Fruit fly (Drosophila melanogaster): Measurements from ENCODE around the gene CG9902.

The CG9902 gene

dm6 chrX:16553542-16554182 lies 6.3 kb upstream of the CG9902 start, which contains the start of gene Arp2 (continued):
- TF ChIP-seq CG18764 (GFP tag; optimal IDR thresholded peaks at IDR 0.05) = no peak
- TF ChIP-seq CG18011 (GFP tag; optimal IDR thresholded peaks at IDR 0.05) = no peak
- no peak for TF ChIP-seq CG13123 (GFP tag; optimal IDR thresholded peaks at IDR 0.05)
- TF ChIP-seq row (GFP tag; IDR thresholded peaks at IDR 0.05) = no peak
- TF ChIP-seq lola (GFP tag; optimal IDR thresholded peaks at IDR 0.05) = no peak
- no peak for TF ChIP-seq CG14014 (GFP tag; IDR thresholded peaks at IDR 0.05)
- no peak for TF ChIP-seq Mrtf (GFP tag; IDR thresholded peaks at IDR 0.05)
- no peak for TF ChIP-seq Blimp-1 (GFP tag; optimal IDR thresholded peaks at IDR 0.05)
- no peak for TF ChIP-seq CG10209 (GFP tag; optimal IDR thresholded peaks at IDR 0.05)
- TF ChIP-seq CG6272 (GFP tag; IDR thresholded peaks at IDR 0.05) = no peak
- no peak for TF ChIP-seq HLH3B (GFP tag; IDR thresholded peaks at IDR 0.05)
- TF ChIP-seq CG7987 (GFP tag; optimal IDR thresholded peaks at IDR 0.05) = no peak
- TF ChIP-seq Sox100B (GFP tag; optimal IDR thresholded peaks at IDR 0.05) = no peak
- TF ChIP-seq CG8388 (GFP tag; optimal IDR thresholded peaks at IDR 0.05) = no peak
- TF ChIP-seq CG8290 (GFP tag; optimal IDR thresholded peaks at IDR 0.05) = no peak
- TF ChIP-seq CG8290 (tag; optimal IDR thresholded peaks at IDR 0.05) = no peak
- TF ChIP-seq peb (GFP tag; IDR thresholded peaks at IDR 0.05) = no peak
- no peak for TF ChIP-seq Jarid2 (GFP tag; optimal IDR thresholded peaks at IDR 0.05)
- TF ChIP-seq emc (GFP tag; optimal IDR thresholded peaks at IDR 0.05) = no peak
- peak; percentile 85 for TF ChIP-seq CG2116 (GFP tag; optimal IDR thresholded peaks at IDR 0.05)
- no peak for TF ChIP-seq Awh (GFP tag; IDR thresholded peaks at IDR 0.05)
- no peak for TF ChIP-seq Hr78 (GFP tag; optimal IDR thresholded peaks at IDR 0.05)
- TF ChIP-seq org-1 (GFP tag; optimal IDR thresholded peaks at IDR 0.05) = no peak
- TF ChIP-seq gsb-n (tag; optimal IDR thresholded peaks at IDR 0.05) = no peak
- TF ChIP-seq ewg (GFP tag; optimal IDR thresholded peaks at IDR 0.05) = no peak
- no peak for TF ChIP-seq zen (tag; optimal IDR thresholded peaks at IDR 0.05)
- TF ChIP-seq YL-1 (GFP tag; optimal IDR thresholded peaks at IDR 0.05) = no peak
- no peak for TF ChIP-seq her (GFP tag; optimal IDR thresholded peaks at IDR 0.05)
- TF ChIP-seq ranshi (GFP tag; IDR thresholded peaks at IDR 0.05) = no peak
- TF ChIP-seq CG16815 (GFP tag; optimal IDR thresholded peaks at IDR 0.05) = no peak
- TF ChIP-seq gce (GFP tag; IDR thresholded peaks at IDR 0.05) = no peak
- no peak for TF ChIP-seq CG1602 (GFP tag; optimal IDR thresholded peaks at IDR 0.05)
- TF ChIP-seq Taf1 (GFP tag; IDR thresholded peaks at IDR 0.05) = no peak
- peak; percentile 66 for TF ChIP-seq inv (GFP tag; IDR thresholded peaks at IDR 0.05; ENCODE audit: partially characterized antibody)
- TF ChIP-seq Ada2b (GFP tag; IDR thresholded peaks at IDR 0.05) = no peak
- no peak for TF ChIP-seq stc (GFP tag; IDR thresholded peaks at IDR 0.05)
- 0 out of 3 replicates have a peak, but pooled peaks have one; percentile 12 for TF ChIP-seq ci (GFP tag; IDR thresholded peaks at IDR 0.05)
- no peak for TF ChIP-seq CG11456 (GFP tag; IDR thresholded peaks at IDR 0.05)
- no peak for TF ChIP-seq CG13624 (GFP tag; optimal IDR thresholded peaks at IDR 0.05)
- TF ChIP-seq phol (tag; optimal IDR thresholded peaks at IDR 0.05) = no peak
- TF ChIP-seq az2 (GFP tag; optimal IDR thresholded peaks at IDR 0.05) = no peak
- TF ChIP-seq CG1832 (GFP tag; optimal IDR thresholded peaks at IDR 0.05) = no peak
- TF ChIP-seq dati (GFP tag; IDR thresholded peaks at IDR 0.05) = no peak
- no peak for TF ChIP-seq CG12236 (GFP tag; optimal IDR thresholded peaks at IDR 0.05)
- TF ChIP-seq MTF-1 (GFP tag; optimal IDR thresholded peaks at IDR 0.05; ENCODE audit: borderline replicate concordance) = no peak
- TF ChIP-seq hbn (GFP tag; IDR thresholded peaks at IDR 0.05; ENCODE audit: partially characterized antibody) = peak; percentile 67
- TF ChIP-seq slp2 (GFP tag; optimal IDR thresholded peaks at IDR 0.05) = no peak
- 0 out of 2 replicates have a peak, but pooled peaks have one; percentile 3 for TF ChIP-seq CG42726 (GFP tag; IDR thresholded peaks at IDR 0.05; ENCODE audit: partially characterized antibody)
- 0 out of 4 replicates have a peak, but pooled peaks have one; percentile 16 for TF ChIP-seq chinmo (GFP tag; IDR thresholded peaks at IDR 0.05; ENCODE audit: partially characterized antibody)
- peak; percentile 2 for TF ChIP-seq CG4617 (GFP tag; optimal IDR thresholded peaks at IDR 0.05; ENCODE audit: borderline replicate concordance)
